Worm (Caenorhabditis elegans) whole organism, L1 larva: ENCODE measurements around the gene frm-3.

Source experiments
- nhr-76 ChIP-seq: sonication (generic microtip); optimal IDR thresholded peaks from 2 replicates; lab custom pipeline; 2017; ENCODE audit warnings: missing biosample characterization, missing genetic modification characterization
- unc-62 ChIP-seq: fragments of 150-350 bp; optimal IDR thresholded peaks from 2 replicates; lab custom pipeline; 2014; ENCODE audit warnings: missing biosample characterization, missing genetic modification reagents, missing genetic modification characterization

DNA sequence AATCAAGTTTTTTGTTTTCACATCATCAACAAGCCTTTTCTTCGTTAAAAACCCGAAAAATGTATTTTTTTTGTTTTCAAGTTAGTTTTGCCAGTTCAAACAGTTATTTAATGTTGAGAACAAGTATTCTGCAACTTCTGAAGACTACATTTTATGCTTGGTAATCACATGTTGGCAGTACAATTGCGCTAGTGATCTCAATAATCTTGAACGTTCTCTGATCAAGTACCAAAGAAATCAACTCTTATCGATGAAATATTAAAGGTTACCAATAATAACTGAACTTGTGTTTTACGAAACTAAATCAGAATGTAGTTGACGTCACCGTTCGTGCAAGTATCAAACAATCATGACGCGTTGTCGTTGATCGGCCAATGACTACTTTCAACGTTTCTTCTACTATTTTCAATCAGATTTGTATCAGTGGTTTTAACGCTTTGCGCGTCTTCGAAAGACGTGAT is 38.7 kb upstream of the frm-3 start, which contains the start of gene C35C5.8:
- TF ChIP-seq unc-62 (GFP tag; lab: Kevin White, UChicago) (no peak), nhr-76 (tag; lab: Kevin White, UChicago) (no peak)
